Fruit fly (Drosophila melanogaster) whole organism, pupa: Measurements from ENCODE around the gene CG31743.

Source experiments
- EcR ChIP-seq: fragments of 200-800 bp; sonication (Bioruptor generic); optimal IDR thresholded peaks from 3 replicates; lab custom pipeline; 2019; ENCODE audit warnings: missing biosample characterization, missing genetic modification characterization, mild to moderate bottlenecking, moderate library complexity, missing genetic modification reagents
- Pif1B ChIP-seq: fragments of 200-800 bp; sonication (Bioruptor generic); optimal IDR thresholded peaks from 3 replicates; lab custom pipeline; 2016; ENCODE audit warnings: missing biosample characterization, missing genetic modification characterization

dm6 chr2L:16886459-16886858 is 7.1 kb downstream of the CG31743 start:
- TF ChIP-seq EcR (GFP tag; lab: Kevin White, UChicago) (no peak), Pif1B (GFP tag; lab: Kevin White, UChicago) (no peak)
